Worm (Caenorhabditis elegans) whole organism, L3 larva: Measurements from ENCODE around the gene dsl-5.

Experiments used
- ZK546.5 ChIP-seq: sonication (generic microtip); optimal IDR thresholded peaks from 2 replicates; lab custom pipeline; 2017; ENCODE audit warnings: missing biosample characterization, missing genetic modification characterization
- ama-1 ChIP-seq: fragments of 150-350 bp; optimal IDR thresholded peaks from 2 replicates; lab custom pipeline; 2018
- ceh-16 ChIP-seq: sonication (generic microtip); optimal IDR thresholded peaks from 2 replicates; lab custom pipeline; 2017; ENCODE audit warnings: missing biosample characterization, missing genetic modification characterization
- ceh-82 ChIP-seq: fragments of 150-350 bp; optimal IDR thresholded peaks from 2 replicates; lab custom pipeline; 2014; ENCODE audit warnings: missing biosample characterization, missing genetic modification characterization
- nhr-11 ChIP-seq: fragments of 150-350 bp; optimal IDR thresholded peaks from 2 replicates; lab custom pipeline; 2014; ENCODE audit warnings: missing biosample characterization, missing genetic modification characterization
- nhr-237 ChIP-seq: fragments of 150-350 bp; optimal IDR thresholded peaks from 2 replicates; lab custom pipeline; 2014; ENCODE audit warnings: missing biosample characterization, missing genetic modification characterization
- nhr-28 ChIP-seq: fragments of 150-350 bp; optimal IDR thresholded peaks from 2 replicates; lab custom pipeline; 2014; ENCODE audit warnings: missing biosample characterization, missing genetic modification characterization
- nhr-76 ChIP-seq: fragments of 150-350 bp; sonication (generic microtip); optimal IDR thresholded peaks from 5 replicates; lab custom pipeline; 2014; ENCODE audit warnings: missing biosample characterization, missing genetic modification characterization
- pha-4 ChIP-seq: fragments of 150-350 bp; optimal IDR thresholded peaks from 2 replicates; lab custom pipeline; 2014; ENCODE audit warnings: missing biosample characterization, missing genetic modification reagents, missing genetic modification characterization
- skn-1 ChIP-seq: fragments of 150-350 bp; optimal IDR thresholded peaks from 2 replicates; lab custom pipeline; 2014; ENCODE audit warnings: missing biosample characterization, missing genetic modification characterization
- snpc-4 ChIP-seq: fragments of 150-350 bp; optimal IDR thresholded peaks from 2 replicates; lab custom pipeline; 2014; ENCODE audit warnings: missing biosample characterization, missing genetic modification characterization
- tbx-2 ChIP-seq: sonication (generic microtip); optimal IDR thresholded peaks from 2 replicates; lab custom pipeline; 2016; ENCODE audit warnings: mild to moderate bottlenecking, missing genetic modification characterization, missing compliant biosample characterization
- zag-1 ChIP-seq: fragments of 150-350 bp; optimal IDR thresholded peaks from 2 replicates; lab custom pipeline; 2014; ENCODE audit warnings: missing biosample characterization, missing genetic modification characterization

DNA sequence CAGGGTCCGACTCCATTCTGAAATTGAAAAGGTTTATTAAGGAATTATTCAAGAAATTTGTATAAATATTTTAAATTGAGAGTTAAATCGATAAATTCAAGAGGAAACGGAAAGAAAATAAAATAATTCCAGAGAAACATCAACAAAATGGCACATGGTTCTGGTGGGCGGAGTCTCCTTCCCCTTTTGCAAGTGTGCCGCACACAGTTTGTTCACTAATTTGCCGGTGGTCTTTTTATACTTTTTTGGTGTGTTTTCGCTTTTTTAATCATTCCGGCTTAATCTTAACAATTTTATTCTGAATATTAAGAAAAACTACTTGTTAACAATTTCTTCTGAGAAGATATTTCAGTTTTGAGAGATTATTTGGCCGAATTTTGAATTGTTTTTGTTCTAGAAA, 15.9 kb downstream of the dsl-5 start, which contains the start of the genes ragc-1 and Y24F12A.1:
- TF ChIP-seq nhr-28 (no peak), pha-4 (peak; percentile 84), nhr-76 (tag; lab: Kevin White, UChicago) (no peak), ZK546.5 (no peak), zag-1 (tag; lab: Kevin White, UChicago) (no peak), ama-1 (lab: Kevin White, UChicago) (no peak), nhr-11 (tag; lab: Kevin White, UChicago) (no peak), ceh-16 (tag; lab: Kevin White, UChicago) (no peak), ceh-82 (no peak), snpc-4 (tag; lab: Kevin White, UChicago) (peak; percentile 71), nhr-237 (no peak), skn-1 (tag; lab: Kevin White, UChicago) (no peak), tbx-2 (no peak)
